Worm (Caenorhabditis elegans) whole organism, L4 larva: Measurements from ENCODE around the gene F48D6.4.

Experiments used
- ZK546.5 ChIP-seq, 2 experiments: sonication (generic microtip); optimal IDR thresholded peaks; 2 replicates each; lab custom pipeline; 2017; ENCODE audit warnings: missing biosample characterization in 2 of 2, missing genetic modification characterization in 2 of 2
- ces-1 ChIP-seq: fragments of 150-350 bp; sonication (generic microtip); optimal IDR thresholded peaks from 4 replicates; lab custom pipeline; 2014; ENCODE audit warnings: missing biosample characterization, missing genetic modification reagents, missing genetic modification characterization
- daf-12 ChIP-seq: fragments of 150-350 bp; optimal IDR thresholded peaks from 2 replicates; lab custom pipeline; 2014; ENCODE audit warnings: missing biosample characterization, missing genetic modification reagents, missing genetic modification characterization
- egl-43 ChIP-seq: fragments of 200-800 bp; sonication (Bioruptor generic); IDR thresholded peaks from 2 replicates; pipeline ENCODE4 v1.3.6; 2022; ENCODE audit warnings: missing genetic modification reagents, missing genetic modification characterization, missing compliant biosample characterization
- zfp-3 ChIP-seq: fragments of 200-800 bp; sonication (Bioruptor generic); conservative IDR thresholded peaks from 2 replicates; pipeline ENCODE4 v1.3.6; 2022; ENCODE audit warnings: missing genetic modification reagents, missing genetic modification characterization, missing compliant biosample characterization

DNA sequence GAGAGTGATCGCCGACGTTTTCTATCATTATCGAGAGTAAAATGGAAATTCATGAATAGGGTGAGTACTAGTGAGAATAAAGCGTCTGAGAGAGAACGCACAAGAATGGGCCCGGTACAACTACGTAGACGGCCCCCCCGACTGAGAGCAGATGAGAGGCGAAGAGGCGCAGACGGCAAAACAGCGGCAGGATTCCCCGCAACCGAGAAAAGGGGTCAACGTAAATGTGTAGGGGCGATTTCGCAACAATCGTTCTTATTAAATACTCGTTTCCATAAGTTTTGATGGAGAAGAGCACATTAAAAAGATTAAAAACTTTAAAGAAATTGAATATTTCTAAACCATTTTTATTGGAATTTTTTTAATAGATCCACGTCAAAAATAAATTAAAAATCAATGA lies 32.4 kb downstream of the F48D6.4 start:
- TF ChIP-seq daf-12 (tag; lab: Kevin White, UChicago) (no peak), ces-1 (GFP tag; lab: Kevin White, UChicago) (no peak), egl-43 (GFP tag; lab: Robert Waterston, UW) (no peak), ZK546.5 (tag; optimal IDR thresholded peaks at IDR 0.05; lab: Kevin White, UChicago) (no peak), zfp-3 (GFP tag; lab: Robert Waterston, UW) (no peak)
